Worm (Caenorhabditis elegans): ENCODE results near the gene rbx-1.

rbx-1 gene

ce11 chrV:9704399-9704798, 14.1 kb upstream of the rbx-1 start:
- TF ChIP-seq ztf-16 (tag; optimal IDR thresholded peaks at IDR 0.05) (no peak), fkh-6 (tag; optimal IDR thresholded peaks at IDR 0.05) (no peak), ceh-19 (GFP tag; optimal IDR thresholded peaks at IDR 0.05) (peak; percentile 23), nhr-11 (tag; optimal IDR thresholded peaks at IDR 0.05) (no peak), odd-2 (tag; optimal IDR thresholded peaks at IDR 0.05) (no peak), unc-55 (GFP tag; optimal IDR thresholded peaks at IDR 0.05) (peak; percentile 36), nfya-1 (tag; optimal IDR thresholded peaks at IDR 0.05) (peak; percentile 43), sox-2 (GFP tag; IDR thresholded peaks at IDR 0.05) (no peak), che-1 (tag; optimal IDR thresholded peaks at IDR 0.05) (no peak), ttx-3 (tag; optimal IDR thresholded peaks at IDR 0.05) (no peak), ceh-48 (tag; optimal IDR thresholded peaks at IDR 0.05) (peak; percentile 76), pag-3 (tag; optimal IDR thresholded peaks at IDR 0.05; ENCODE audit: borderline replicate concordance) (no peak), fkh-10 (GFP tag; optimal IDR thresholded peaks at IDR 0.05) (no peak), ceh-31 (tag; optimal IDR thresholded peaks at IDR 0.05) (peak; percentile 65), ceh-34 (tag; optimal IDR thresholded peaks at IDR 0.05) (no peak), ceh-24 (tag; optimal IDR thresholded peaks at IDR 0.05) (no peak)

ce11 chrV:9703549-9703948, 13.2 kb upstream of the rbx-1 start:
- no peak for TF ChIP-seq ahr-1 (tag; optimal IDR thresholded peaks at IDR 0.05)
- TF ChIP-seq madf-2 (tag; optimal IDR thresholded peaks at IDR 0.05): no peak

- TF ChIP-seq syd-9 (tag; optimal IDR thresholded peaks at IDR 0.05): no peak
- no peak for TF ChIP-seq F13H6.1 (tag; optimal IDR thresholded peaks at IDR 0.05)
- TF ChIP-seq sdc-2 (tag; optimal IDR thresholded peaks at IDR 0.05): no peak
- TF ChIP-seq pros-1 (tag; optimal IDR thresholded peaks at IDR 0.05): no peak
- no peak for TF ChIP-seq ceh-9 (tag; optimal IDR thresholded peaks at IDR 0.05)
- TF ChIP-seq ama-1 (optimal IDR thresholded peaks at IDR 0.05): no peak
- TF ChIP-seq tbx-7 (tag; optimal IDR thresholded peaks at IDR 0.05): no peak
- no peak for TF ChIP-seq unc-55 (GFP tag; optimal IDR thresholded peaks at IDR 0.05)
- TF ChIP-seq dve-1 (tag; optimal IDR thresholded peaks at IDR 0.05): no peak
- TF ChIP-seq fax-1 (tag; optimal IDR thresholded peaks at IDR 0.05): no peak
- TF ChIP-seq elt-4 (tag; optimal IDR thresholded peaks at IDR 0.05): no peak
- no peak for TF ChIP-seq ceh-45 (GFP tag; IDR thresholded peaks at IDR 0.05)
- no peak for TF ChIP-seq hlh-8 (tag; optimal IDR thresholded peaks at IDR 0.05)
- no peak for TF ChIP-seq unc-86 (tag; optimal IDR thresholded peaks at IDR 0.05)
- no peak for TF ChIP-seq pha-2 (tag; optimal IDR thresholded peaks at IDR 0.05)
- no peak for TF ChIP-seq ceh-22 (tag; optimal IDR thresholded peaks at IDR 0.05)
- no peak for TF ChIP-seq hlh-6 (tag; optimal IDR thresholded peaks at IDR 0.05)
Measured at ce11 chrV:9702755-9703154, 12.4 kb upstream of the rbx-1 start, which contains the start of gene xbx-6. Gene xbx-6, plus strand, starts transcription at chrV:9703055.

- TF ChIP-seq elt-2 (tag; optimal IDR thresholded peaks at IDR 0.05) (peak; percentile 35), sox-2 (GFP tag; IDR thresholded peaks at IDR 0.05) (no peak)
Measured at ce11 chrV:9701861-9702260, 11.5 kb upstream of the rbx-1 start.

ce11 chrV:9699216-9699615, 8.9 kb upstream of the rbx-1 start:
- TF ChIP-seq elt-2 (tag; optimal IDR thresholded peaks at IDR 0.05) (peak; percentile 99), hlh-6 (tag; optimal IDR thresholded peaks at IDR 0.05) (no peak), ceh-48 (tag; optimal IDR thresholded peaks at IDR 0.05) (no peak)

- TF ChIP-seq F13H6.1 (tag; optimal IDR thresholded peaks at IDR 0.05) (no peak), C38D4.7 (GFP tag; optimal IDR thresholded peaks at IDR 0.05) (no peak), fkh-6 (tag; optimal IDR thresholded peaks at IDR 0.05) (no peak), ztf-16 (tag; optimal IDR thresholded peaks at IDR 0.05) (no peak), ceh-19 (GFP tag; optimal IDR thresholded peaks at IDR 0.05) (no peak), unc-55 (GFP tag; optimal IDR thresholded peaks at IDR 0.05) (no peak), madf-2 (tag; optimal IDR thresholded peaks at IDR 0.05) (no peak), ttx-3 (tag; optimal IDR thresholded peaks at IDR 0.05) (no peak), ceh-45 (GFP tag; IDR thresholded peaks at IDR 0.05) (no peak), fkh-10 (GFP tag; optimal IDR thresholded peaks at IDR 0.05) (no peak), ceh-9 (tag; optimal IDR thresholded peaks at IDR 0.05) (no peak), hlh-6 (tag; optimal IDR thresholded peaks at IDR 0.05) (no peak), ceh-31 (tag; optimal IDR thresholded peaks at IDR 0.05) (no peak), pqm-1 (tag; optimal IDR thresholded peaks at IDR 0.05) (no peak)
Measured at ce11 chrV:9696715-9697114, 6.4 kb upstream of the rbx-1 start, which contains the start of gene her-1. Gene her-1, plus strand, starts transcription at chrV:9697015.
